Worm (Caenorhabditis elegans) whole organism, mixed stage, embryonic: ENCODE results near the gene F36H1.3.

Experiments used
- M03D4.4 ChIP-seq: sonication (generic microtip); optimal IDR thresholded peaks from 2 replicates; lab custom pipeline; 2017; ENCODE audit warnings: mild to moderate bottlenecking, missing genetic modification characterization, missing compliant biosample characterization
- elt-3 ChIP-seq: fragments of 150-350 bp; optimal IDR thresholded peaks from 2 replicates; lab custom pipeline; 2014; ENCODE audit warnings: missing biosample characterization, missing genetic modification characterization
- mep-1 ChIP-seq: fragments of 150-350 bp; optimal IDR thresholded peaks from 2 replicates; lab custom pipeline; 2017; ENCODE audit warnings: missing biosample characterization, missing genetic modification reagents, missing genetic modification characterization, inconsistent platforms
- nhr-12 ChIP-seq: fragments of 150-350 bp; optimal IDR thresholded peaks from 2 replicates; lab custom pipeline; 2014; ENCODE audit warnings: missing biosample characterization, missing genetic modification characterization
- nhr-2 ChIP-seq: fragments of 150-350 bp; optimal IDR thresholded peaks from 2 replicates; lab custom pipeline; 2014; ENCODE audit warnings: missing biosample characterization, missing genetic modification characterization
- nhr-76 ChIP-seq: sonication (generic microtip); optimal IDR thresholded peaks from 2 replicates; lab custom pipeline; 2017; ENCODE audit warnings: missing biosample characterization, missing genetic modification characterization
- unc-62 ChIP-seq: fragments of 150-350 bp; optimal IDR thresholded peaks from 2 replicates; lab custom pipeline; 2014; ENCODE audit warnings: missing biosample characterization, missing genetic modification reagents, missing genetic modification characterization
- ztf-11 ChIP-seq: fragments of 150-350 bp; optimal IDR thresholded peaks from 2 replicates; lab custom pipeline; 2014; ENCODE audit warnings: missing biosample characterization, missing genetic modification characterization

- TF ChIP-seq M03D4.4 (tag; lab: Kevin White, UChicago) (no peak), nhr-2 (no peak), elt-3 (tag; lab: Kevin White, UChicago) (no peak), ztf-11 (tag; lab: Kevin White, UChicago) (no peak), mep-1 (no peak), nhr-76 (tag; lab: Kevin White, UChicago) (no peak), nhr-12 (tag; lab: Kevin White, UChicago) (no peak), unc-62 (no peak)
These were observed at the start of gene F36H1.3 for ce11 chrIV:11049806-11050205.
